Fruit fly (Drosophila melanogaster): Measurements from ENCODE around the gene CG4325.

CG4325 gene

DNA sequence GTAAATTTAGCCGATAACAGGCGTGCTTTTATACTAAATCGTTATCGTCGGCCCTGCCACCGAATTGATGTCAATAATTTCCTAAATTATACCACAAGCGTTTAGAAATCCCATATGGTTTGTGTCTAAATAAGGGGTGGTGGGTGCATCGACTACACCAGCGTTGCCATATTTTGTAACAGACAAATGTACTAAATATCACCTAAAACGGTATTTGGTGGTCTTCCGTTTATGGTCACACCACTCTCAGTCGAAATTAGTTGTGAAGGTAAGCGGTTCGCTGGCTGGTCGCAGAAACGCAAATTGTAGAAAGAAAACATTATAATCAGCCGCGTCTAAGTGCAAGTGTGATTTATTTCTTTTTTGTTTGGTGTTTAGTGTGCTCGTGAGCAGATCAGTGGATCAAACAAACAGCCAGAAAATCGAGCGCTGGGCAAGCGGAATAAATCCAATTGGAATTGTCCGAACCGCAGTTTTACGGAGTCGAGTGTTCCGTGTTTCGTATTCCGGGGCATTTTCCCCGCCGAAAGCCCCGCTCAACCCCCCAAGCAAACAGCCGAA, 36.8 kb upstream of the CG4325 start, which contains the start of the genes CG16903 and Unc-76 (continued):
- peak; percentile 65 for TF ChIP-seq Dek (tag; optimal IDR thresholded peaks at IDR 0.05)
- no peak for TF ChIP-seq CG34224 (GFP tag; IDR thresholded peaks at IDR 0.05; ENCODE audit: partially characterized antibody)
- TF ChIP-seq CG11723 (GFP tag; optimal IDR thresholded peaks at IDR 0.05), result peak; percentile 39
- TF ChIP-seq CG4282 (GFP tag; optimal IDR thresholded peaks at IDR 0.05), result peak; percentile 40
- TF ChIP-seq Stat92E (GFP tag; optimal IDR thresholded peaks at IDR 0.05), result peak in 1 of 3 experiments; percentile 87
- TF ChIP-seq CG8478 (optimal IDR thresholded peaks at IDR 0.05), result no peak
- TF ChIP-seq CG32772 (GFP tag; IDR thresholded peaks at IDR 0.05), result no peak
- peak; percentile 8 for TF ChIP-seq dmrt11E (tag; optimal IDR thresholded peaks at IDR 0.05)
- peak in 1 of 3 experiments; percentile 1 for TF ChIP-seq lola (GFP tag; optimal IDR thresholded peaks at IDR 0.05)
- TF ChIP-seq CG3847 (GFP tag; IDR thresholded peaks at IDR 0.05), result peak; percentile 84
- no peak for TF ChIP-seq ERR (GFP tag; optimal IDR thresholded peaks at IDR 0.05)
- peak; percentile 39 for TF ChIP-seq Scr (GFP tag; IDR thresholded peaks at IDR 0.05; ENCODE audit: partially characterized antibody)
- TF ChIP-seq pzg (GFP tag; optimal IDR thresholded peaks at IDR 0.05), result peak; percentile 100
- peak in 1 of 2 experiments; percentile 32 for TF ChIP-seq crp (GFP tag; optimal IDR thresholded peaks at IDR 0.05)
- TF ChIP-seq BtbVII (GFP tag; optimal IDR thresholded peaks at IDR 0.05), result peak; percentile 63
- no peak for TF ChIP-seq cg (GFP tag; optimal IDR thresholded peaks at IDR 0.05)
- TF ChIP-seq CG4404 (GFP tag; IDR thresholded peaks at IDR 0.05), result no peak
- peak; percentile 38 for TF ChIP-seq nau (GFP tag; optimal IDR thresholded peaks at IDR 0.05)
- TF ChIP-seq CG13287 (GFP tag; IDR thresholded peaks at IDR 0.05; ENCODE audit: partially characterized antibody), result peak; percentile 67
- TF ChIP-seq CG11093 (GFP tag; IDR thresholded peaks at IDR 0.05), result no peak
- peak; percentile 91 for TF ChIP-seq MESR4 (GFP tag; optimal IDR thresholded peaks at IDR 0.05)
- TF ChIP-seq Usf (GFP tag; optimal IDR thresholded peaks at IDR 0.05), result no peak
- TF ChIP-seq CG30403 (GFP tag; optimal IDR thresholded peaks at IDR 0.05), result peak; percentile 14
- peak; percentile 21 for TF ChIP-seq exex (tag; optimal IDR thresholded peaks at IDR 0.05)
- TF ChIP-seq Sry-δ (GFP tag; optimal IDR thresholded peaks at IDR 0.05), result peak; percentile 77
- TF ChIP-seq dmrt99B (tag; optimal IDR thresholded peaks at IDR 0.05), result peak; percentile 7
- peak; percentile 59 for TF ChIP-seq PHDP (tag; optimal IDR thresholded peaks at IDR 0.05)
- TF ChIP-seq Max (GFP tag; optimal IDR thresholded peaks at IDR 0.05), result no peak
- peak; percentile 28 for TF ChIP-seq CG17186 (GFP tag; optimal IDR thresholded peaks at IDR 0.05)
- TF ChIP-seq CG42726 (GFP tag; IDR thresholded peaks at IDR 0.05; ENCODE audit: partially characterized antibody), result peak; percentile 70
- no peak for TF ChIP-seq jing (GFP tag; optimal IDR thresholded peaks at IDR 0.05)
- peak; percentile 37 for TF ChIP-seq CG18262 (tag; optimal IDR thresholded peaks at IDR 0.05)
- no peak for TF ChIP-seq usp (GFP tag; optimal IDR thresholded peaks at IDR 0.05)
- no peak for TF ChIP-seq CG9876 (GFP tag; optimal IDR thresholded peaks at IDR 0.05)
- peak; percentile 19 for TF ChIP-seq CG9817 (tag; optimal IDR thresholded peaks at IDR 0.05)
- TF ChIP-seq Dip3 (GFP tag; optimal IDR thresholded peaks at IDR 0.05), result peak; percentile 47
- peak; percentile 5 for TF ChIP-seq Xbp1 (GFP tag; optimal IDR thresholded peaks at IDR 0.05)
- peak; percentile 42 for TF ChIP-seq zen (tag; optimal IDR thresholded peaks at IDR 0.05)
- TF ChIP-seq sisA (GFP tag; IDR thresholded peaks at IDR 0.05), result no peak
- peak; percentile 35 for TF ChIP-seq HLH54F (GFP tag; optimal IDR thresholded peaks at IDR 0.05)
- no peak for TF ChIP-seq CG1602 (GFP tag; optimal IDR thresholded peaks at IDR 0.05)
- TF ChIP-seq CG31441 (GFP tag; IDR thresholded peaks at IDR 0.05), result peak; percentile 37
- TF ChIP-seq knrl (GFP tag; IDR thresholded peaks at IDR 0.05; ENCODE audit: partially characterized antibody), result peak; percentile 58; the same call in 1 of the 3 replicates
- TF ChIP-seq CG3726 (GFP tag; IDR thresholded peaks at IDR 0.05), result no peak
- no peak for TF ChIP-seq yki (optimal IDR thresholded peaks at IDR 0.05)
- peak; percentile 64 for TF ChIP-seq pros (GFP tag; optimal IDR thresholded peaks at IDR 0.05)
- peak; percentile 77 for TF ChIP-seq Sin3A (optimal IDR thresholded peaks at IDR 0.05)
- TF ChIP-seq lilli (GFP tag; optimal IDR thresholded peaks at IDR 0.05), result peak; percentile 41
- TF ChIP-seq NfI (GFP tag; optimal IDR thresholded peaks at IDR 0.05), result peak; percentile 25
- TF ChIP-seq Drgx (GFP tag; IDR thresholded peaks at IDR 0.05), result no peak
